Worm (Caenorhabditis elegans) whole organism, L2 larva: ENCODE data around the gene ocr-3.

Experiments
- F13H6.1 ChIP-seq: sonication (generic microtip); optimal IDR thresholded peaks from 2 replicates; lab custom pipeline; 2016; ENCODE audit warnings: missing genetic modification characterization, missing compliant biosample characterization
- Y55F3AM.14 ChIP-seq: fragments of 200-800 bp; sonication (Bioruptor generic); optimal IDR thresholded peaks from 2 replicates; lab custom pipeline; 2018; ENCODE audit warnings: mild to moderate bottlenecking, missing genetic modification characterization, missing compliant biosample characterization
- alr-1 ChIP-seq: fragments of 150-350 bp; optimal IDR thresholded peaks from 2 replicates; lab custom pipeline; 2014; ENCODE audit warnings: missing biosample characterization, missing genetic modification characterization
- ceh-82 ChIP-seq: fragments of 150-350 bp; optimal IDR thresholded peaks from 2 replicates; lab custom pipeline; 2014; ENCODE audit warnings: missing biosample characterization, missing genetic modification characterization
- crh-2 ChIP-seq: sonication (generic microtip); optimal IDR thresholded peaks from 2 replicates; lab custom pipeline; 2017; ENCODE audit warnings: missing biosample characterization, missing genetic modification characterization
- egl-27 ChIP-seq: sonication (generic microtip); optimal IDR thresholded peaks from 3 replicates; lab custom pipeline; 2017; ENCODE audit warnings: missing biosample characterization, missing genetic modification reagents, missing genetic modification characterization
- elt-3 ChIP-seq: sonication (generic microtip); optimal IDR thresholded peaks from 2 replicates; lab custom pipeline; 2017; ENCODE audit warnings: missing biosample characterization, missing genetic modification characterization
- fos-1 ChIP-seq: fragments of 150-350 bp; optimal IDR thresholded peaks from 2 replicates; lab custom pipeline; 2014; ENCODE audit warnings: missing biosample characterization, missing genetic modification characterization
- gmeb-1 ChIP-seq: fragments of 150-350 bp; optimal IDR thresholded peaks from 2 replicates; lab custom pipeline; 2014; ENCODE audit warnings: missing biosample characterization, missing genetic modification characterization
- mab-5 ChIP-seq: fragments of 150-350 bp; optimal IDR thresholded peaks from 2 replicates; lab custom pipeline; 2014; ENCODE audit warnings: missing biosample characterization, missing genetic modification characterization
- mdl-1 ChIP-seq, 2 experiments: fragments of 150-350 bp in 1 of 2; sonication (generic microtip) in 1 of 2; optimal IDR thresholded peaks; 2 replicates each; lab custom pipeline; 2017; ENCODE audit warnings: missing biosample characterization in 2 of 2, missing genetic modification characterization in 2 of 2
- nhr-129 ChIP-seq: fragments of 150-350 bp; optimal IDR thresholded peaks from 2 replicates; lab custom pipeline; 2014; ENCODE audit warnings: missing biosample characterization, missing genetic modification characterization
- nhr-237 ChIP-seq: fragments of 150-350 bp; optimal IDR thresholded peaks from 2 replicates; lab custom pipeline; 2014; ENCODE audit warnings: missing biosample characterization, missing genetic modification characterization
- nhr-25 ChIP-seq: fragments of 150-350 bp; sonication (generic microtip); optimal IDR thresholded peaks from 3 replicates; lab custom pipeline; 2014; ENCODE audit warnings: missing biosample characterization, missing genetic modification characterization
- nhr-77 ChIP-seq: fragments of 150-350 bp; optimal IDR thresholded peaks from 2 replicates; lab custom pipeline; 2014; ENCODE audit warnings: missing biosample characterization, missing genetic modification characterization
- sma-9 ChIP-seq, 2 experiments: fragments of 150-350 bp in 1 of 2; sonication (generic microtip) in 1 of 2; optimal IDR thresholded peaks; 2 replicates each; lab custom pipeline; 2014 to 2016; ENCODE audit warnings: missing genetic modification characterization in 2 of 2, mild to moderate bottlenecking in 1 of 2, missing biosample characterization in 1 of 2, missing compliant biosample characterization in 1 of 2, missing genetic modification reagents in 1 of 2, moderate library complexity in 1 of 2
- snpc-4 ChIP-seq: fragments of 150-350 bp; optimal IDR thresholded peaks from 2 replicates; lab custom pipeline; 2014; ENCODE audit warnings: missing biosample characterization, missing genetic modification characterization
- unc-39 ChIP-seq: fragments of 150-350 bp; optimal IDR thresholded peaks from 2 replicates; lab custom pipeline; 2014; ENCODE audit warnings: missing biosample characterization, missing genetic modification characterization
- unc-55 ChIP-seq: fragments of 150-350 bp; sonication (generic microtip); optimal IDR thresholded peaks from 3 replicates; lab custom pipeline; 2014; ENCODE audit warnings: missing biosample characterization, missing genetic modification reagents, missing genetic modification characterization

Gene ocr-3

DNA sequence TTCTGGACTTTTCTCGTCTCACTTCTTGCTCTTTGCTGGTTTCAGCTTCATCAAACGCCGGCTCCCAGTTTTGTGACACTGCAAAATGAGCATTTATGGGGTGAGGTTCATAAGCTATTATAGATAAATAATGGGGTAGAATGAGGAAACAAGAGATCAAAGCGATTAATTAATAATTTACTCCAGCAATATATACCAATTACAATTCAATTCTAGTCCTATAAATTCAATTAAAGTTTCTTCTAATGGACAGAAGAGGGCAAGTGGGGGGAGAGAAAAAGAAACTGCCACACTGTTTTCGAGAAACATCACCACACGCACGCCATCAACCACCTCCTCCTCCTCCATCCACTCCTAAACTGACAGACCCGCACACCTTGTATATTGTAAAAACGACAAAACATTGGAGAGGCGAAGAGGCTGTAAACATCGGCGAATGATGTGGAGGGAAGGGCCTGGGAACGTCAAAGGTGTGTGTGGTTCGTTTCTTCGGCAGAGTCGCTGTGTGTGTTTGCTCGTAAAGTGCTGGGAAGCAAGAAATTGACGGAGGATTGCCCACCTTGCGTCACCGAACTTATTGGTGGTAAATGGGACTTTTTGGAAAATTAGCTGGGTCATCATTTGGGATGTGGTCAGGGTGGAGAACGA is 44.8 kb downstream of the ocr-3 start, which contains the start of the genes H03A11.13 and famk-1:
Gene H03A11.13 (minus strand): TSS at position 51 of the 648 bp plus-strand sequence.
Gene famk-1 (minus strand): TSS at position 78 of the 648 bp plus-strand sequence.
- TF ChIP-seq mdl-1 (tag; optimal IDR thresholded peaks at IDR 0.05; lab: Kevin White, UChicago) (no peak), mab-5 (tag; lab: Kevin White, UChicago) (no peak)

DNA sequence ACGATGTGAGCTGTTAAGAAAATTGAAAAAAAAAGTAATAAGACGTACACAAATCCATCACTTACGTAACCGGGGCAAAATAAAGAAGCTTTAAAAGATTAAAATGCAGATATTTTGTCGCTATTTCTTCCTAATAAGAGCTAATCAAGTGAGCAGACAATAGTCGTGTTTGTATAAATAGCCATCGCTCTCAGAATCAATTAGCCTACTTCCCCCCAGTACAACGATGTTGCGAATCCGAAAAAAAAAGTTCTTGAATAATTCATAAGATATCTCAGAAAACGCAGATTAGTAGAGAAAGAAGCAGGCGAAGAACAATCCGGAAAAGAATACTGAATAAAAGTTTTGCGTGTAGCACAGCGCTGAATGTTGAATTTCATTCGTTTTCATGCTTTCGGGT is 46.7 kb downstream of the ocr-3 start:
- TF ChIP-seq sma-9 (GFP tag; optimal IDR thresholded peaks at IDR 0.05; lab: Kevin White, UChicago) (peak; percentile 21), sma-9 (tag; optimal IDR thresholded peaks at IDR 0.05; lab: Kevin White, UChicago) (no peak), alr-1 (tag; lab: Kevin White, UChicago) (no peak), unc-55 (GFP tag; lab: Kevin White, UChicago) (peak; percentile 1), Y55F3AM.14 (GFP tag; lab: Kevin White, UChicago) (no peak), ceh-82 (tag; lab: Kevin White, UChicago) (no peak), nhr-25 (no peak), nhr-77 (no peak)

DNA sequence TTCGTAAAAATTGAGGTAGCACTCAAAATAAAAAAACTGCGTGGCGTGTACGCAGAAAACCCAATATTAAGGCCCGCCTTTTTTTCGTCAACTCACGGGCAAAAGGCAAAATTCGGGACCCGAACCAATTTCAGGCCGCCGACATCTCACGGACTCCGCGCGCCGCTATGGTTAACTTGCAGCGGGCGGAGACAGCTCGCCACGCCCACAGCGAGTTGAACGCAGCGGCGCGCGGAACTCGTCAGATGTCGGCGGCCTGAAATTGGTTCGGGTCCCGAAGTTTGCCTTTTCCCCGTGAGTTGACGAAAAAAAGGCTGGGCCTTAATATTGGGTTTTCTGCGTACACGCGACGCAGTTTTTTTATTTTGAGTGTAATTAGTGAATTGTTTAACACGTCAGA is 52.6 kb downstream of the ocr-3 start:
- TF ChIP-seq gmeb-1 (tag; lab: Kevin White, UChicago), result no peak
- no peak for TF ChIP-seq unc-39 (tag; lab: Kevin White, UChicago)
- TF ChIP-seq nhr-237, result no peak
- TF ChIP-seq, all 48 proteins: peak for 0

DNA sequence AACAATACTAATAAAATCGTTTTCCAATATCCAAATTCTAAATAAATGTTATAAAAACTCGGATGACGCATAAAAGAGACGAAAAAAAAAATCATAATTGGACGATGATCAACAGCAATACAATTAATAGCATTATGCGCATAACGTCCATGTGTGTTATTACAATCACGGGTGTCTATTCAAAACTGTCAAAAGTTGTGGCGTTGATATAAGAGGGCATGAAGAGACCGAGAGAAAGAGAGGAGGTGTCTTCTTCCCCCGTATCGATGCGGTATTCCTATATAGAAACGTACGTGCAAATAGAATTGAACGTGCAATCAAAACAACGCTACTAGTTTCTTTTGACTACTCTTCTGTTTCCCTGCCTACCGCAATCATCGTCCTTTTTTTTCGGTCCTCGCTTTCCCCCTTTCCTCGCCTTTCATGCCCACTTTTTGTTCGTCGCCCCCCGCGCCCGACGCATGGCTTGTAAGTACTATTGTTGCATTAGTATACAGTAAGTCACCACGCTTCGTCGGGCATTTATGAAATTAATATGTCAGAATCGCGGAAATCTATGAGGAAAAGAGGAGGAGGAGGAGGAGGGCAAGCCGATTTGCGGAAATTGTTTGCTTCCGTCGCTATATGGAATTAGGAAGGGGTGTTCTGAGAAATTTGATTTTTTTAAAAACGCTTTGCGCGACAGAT is 53.5 kb downstream of the ocr-3 start:
- TF ChIP-seq F13H6.1 (tag; lab: Kevin White, UChicago) (peak; percentile 23), fos-1 (peak; percentile 41), nhr-129 (tag; lab: Kevin White, UChicago) (peak; percentile 14), elt-3 (no peak)

DNA sequence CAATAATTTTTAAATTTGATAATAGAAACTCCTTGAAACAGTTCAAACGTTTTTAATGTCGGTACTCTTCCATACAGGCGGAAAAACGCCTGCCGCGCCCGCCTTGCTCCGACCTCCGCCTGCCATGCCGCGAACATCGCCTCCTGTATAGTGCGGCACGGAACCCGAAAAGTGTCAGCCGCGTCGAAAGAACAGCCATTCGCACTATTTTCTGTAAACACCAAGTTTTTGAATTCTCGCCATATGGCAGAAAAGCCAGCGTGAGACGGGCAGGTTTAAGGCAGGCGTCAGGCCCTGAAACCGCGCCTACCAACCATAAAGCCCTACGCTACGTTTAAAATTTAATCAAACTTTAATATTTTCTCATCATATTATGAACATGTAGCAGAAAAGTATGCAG is 54.3 kb downstream of the ocr-3 start:
- TF ChIP-seq crh-2 (tag; lab: Kevin White, UChicago) (no peak), egl-27 (tag; lab: Kevin White, UChicago) (no peak), nhr-129 (tag; lab: Kevin White, UChicago) (no peak), snpc-4 (tag; lab: Kevin White, UChicago) (peak; percentile 70)
